Fruit fly (Drosophila melanogaster): Measurements from ENCODE around the gene tfc.

tfc gene

dm6 chr3L:1307005-1307632, 50.9 kb downstream of the tfc start, which contains the start of the genes Ctr9 and Nt5a:
Gene Ctr9, plus strand, starts transcription at chr3L:1307224.
Gene Nt5a, minus strand, starts transcription at chr3L:1307418.
- peak; percentile 81 for TF ChIP-seq bbx (GFP tag; IDR thresholded peaks at IDR 0.05; ENCODE audit: partially characterized antibody)
- TF ChIP-seq CG17359 (tag; optimal IDR thresholded peaks at IDR 0.05), result peak; percentile 31
- peak; percentile 74 for TF ChIP-seq CG3847 (GFP tag; IDR thresholded peaks at IDR 0.05)
- TF ChIP-seq disco-r (GFP tag; optimal IDR thresholded peaks at IDR 0.05), result no peak
- TF ChIP-seq CoRest (tag; optimal IDR thresholded peaks at IDR 0.05), result peak; percentile 62
- peak; percentile 56 for TF ChIP-seq twi (tag; optimal IDR thresholded peaks at IDR 0.05)
- TF ChIP-seq zfh2 (GFP tag; optimal IDR thresholded peaks at IDR 0.05), result peak; percentile 75
- TF ChIP-seq trem (tag; optimal IDR thresholded peaks at IDR 0.05), result peak; percentile 99
- TF ChIP-seq Hmr (GFP tag; optimal IDR thresholded peaks at IDR 0.05), result no peak
- peak; percentile 98 for TF ChIP-seq CG4617 (GFP tag; optimal IDR thresholded peaks at IDR 0.05; ENCODE audit: borderline replicate concordance)
- peak; percentile 67 for TF ChIP-seq nmo (GFP tag; optimal IDR thresholded peaks at IDR 0.05)
- no peak for TF ChIP-seq ab (GFP tag; optimal IDR thresholded peaks at IDR 0.05)
- peak; percentile 26 for TF ChIP-seq slp2 (GFP tag; optimal IDR thresholded peaks at IDR 0.05)
- TF ChIP-seq Trl (optimal IDR thresholded peaks at IDR 0.05), result no peak
- peak; percentile 76 for TF ChIP-seq Trl (GFP tag; optimal IDR thresholded peaks at IDR 0.05)
- TF ChIP-seq gem (tag; optimal IDR thresholded peaks at IDR 0.05), result no peak
- TF ChIP-seq gcm2 (GFP tag; optimal IDR thresholded peaks at IDR 0.05), result peak; percentile 51
- TF ChIP-seq trh (GFP tag; optimal IDR thresholded peaks at IDR 0.05), result no peak
- TF ChIP-seq Adf1 (GFP tag; IDR thresholded peaks at IDR 0.05), result 0 out of 2 replicates have a peak, but pooled peaks have one; percentile 38
- peak; percentile 85 for TF ChIP-seq lilli (GFP tag; optimal IDR thresholded peaks at IDR 0.05)
- no peak for TF ChIP-seq Sox100B (GFP tag; optimal IDR thresholded peaks at IDR 0.05)
- TF ChIP-seq sc (optimal IDR thresholded peaks at IDR 0.05), result no peak
- no peak for TF ChIP-seq sc (GFP tag; optimal IDR thresholded peaks at IDR 0.05)
- no peak for TF ChIP-seq CG11695 (GFP tag; IDR thresholded peaks at IDR 0.05)
- no peak for TF ChIP-seq jing (GFP tag; optimal IDR thresholded peaks at IDR 0.05)
- peak; percentile 8 for TF ChIP-seq HHEX (GFP tag; optimal IDR thresholded peaks at IDR 0.05)
- no peak for TF ChIP-seq CG11093 (GFP tag; IDR thresholded peaks at IDR 0.05)
- no peak for TF ChIP-seq bowl (GFP tag; IDR thresholded peaks at IDR 0.05)
- TF ChIP-seq CHES-1-like (GFP tag; optimal IDR thresholded peaks at IDR 0.05), result peak; percentile 56
- TF ChIP-seq CG16813 (GFP tag; IDR thresholded peaks at IDR 0.05; ENCODE audit: partially characterized antibody), result peak; percentile 76
- TF ChIP-seq Bgb (GFP tag; IDR thresholded peaks at IDR 0.05; ENCODE audit: partially characterized antibody), result peak; percentile 85
- TF ChIP-seq Rfx (GFP tag; IDR thresholded peaks at IDR 0.05), result peak; percentile 85
- no peak for TF ChIP-seq wdn (GFP tag; IDR thresholded peaks at IDR 0.05)
- TF ChIP-seq da (GFP tag; optimal IDR thresholded peaks at IDR 0.05), result peak; percentile 28
- peak; percentile 47 for TF ChIP-seq phol (tag; optimal IDR thresholded peaks at IDR 0.05)
- TF ChIP-seq bigmax (GFP tag; optimal IDR thresholded peaks at IDR 0.05), result no peak
- TF ChIP-seq CG30403 (GFP tag; optimal IDR thresholded peaks at IDR 0.05), result peak; percentile 68
- peak; percentile 45 for TF ChIP-seq CG11398 (GFP tag; optimal IDR thresholded peaks at IDR 0.05)
- TF ChIP-seq Dll (GFP tag; IDR thresholded peaks at IDR 0.05; ENCODE audit: partially characterized antibody), result peak; percentile 75; the same call in 3 of the 4 replicates
- peak; percentile 74 for TF ChIP-seq CG30020 (tag; optimal IDR thresholded peaks at IDR 0.05)
- no peak for TF ChIP-seq CG10462 (GFP tag; optimal IDR thresholded peaks at IDR 0.05)
- TF ChIP-seq sens (GFP tag), result peak; percentile 93
- peak in 1 of 2 experiments; percentile 42 for TF ChIP-seq Hr78 (GFP tag; optimal IDR thresholded peaks at IDR 0.05)
- TF ChIP-seq Hand (GFP tag; optimal IDR thresholded peaks at IDR 0.05), result no peak
- no peak for TF ChIP-seq stc (GFP tag; IDR thresholded peaks at IDR 0.05)
- TF ChIP-seq CG34376 (GFP tag; optimal IDR thresholded peaks at IDR 0.05), result peak; percentile 70
- peak; percentile 64 for TF ChIP-seq mirr (GFP tag; optimal IDR thresholded peaks at IDR 0.05)
- peak; percentile 49 for TF ChIP-seq Aef1 (GFP tag; IDR thresholded peaks at IDR 0.05)
- peak; percentile 42 for TF ChIP-seq CG18011 (GFP tag; optimal IDR thresholded peaks at IDR 0.05)
- peak; percentile 72 for TF ChIP-seq Bteb2 (GFP tag; optimal IDR thresholded peaks at IDR 0.05)

Measured in whole organism, embryonic.